Fruit fly (Drosophila melanogaster) whole organism, embryonic: ENCODE measurements around the gene scpr-A.
A peak's percentile ranks its signal among the peaks of the same experiment; 100 is the strongest.

ENCODE experiments used
- Atf6 ChIP-seq: fragments of 200-800 bp; sonication (Bioruptor generic); IDR thresholded peaks from 2 replicates; pipeline ENCODE4 v1.3.6; 2022; ENCODE audit warnings: missing biosample characterization, missing genetic modification characterization
- CG10274 ChIP-seq: fragments of 200-800 bp; sonication (Bioruptor generic); optimal IDR thresholded peaks from 3 replicates; lab custom pipeline; 2017; ENCODE audit warnings: missing biosample characterization, mild to moderate bottlenecking, missing genetic modification characterization
- CG12299 ChIP-seq: fragments of 200-800 bp; sonication (Bioruptor generic); optimal IDR thresholded peaks from 2 replicates; lab custom pipeline; 2018; ENCODE audit warnings: missing biosample characterization, mild to moderate bottlenecking, missing genetic modification characterization
- CG1233 ChIP-seq: fragments of 200-800 bp; sonication (Bioruptor generic); optimal IDR thresholded peaks from 4 replicates; lab custom pipeline; 2018; ENCODE audit warnings: missing biosample characterization, mild to moderate bottlenecking, missing genetic modification characterization
- CG15479 ChIP-seq: fragments of 200-800 bp; sonication (Bioruptor generic); optimal IDR thresholded peaks from 3 replicates; lab custom pipeline; 2019; ENCODE audit warnings: missing biosample characterization, mild to moderate bottlenecking, missing genetic modification characterization, moderate library complexity
- CG15514 ChIP-seq: fragments of 200-800 bp; sonication (Bioruptor generic); optimal IDR thresholded peaks from 3 replicates; lab custom pipeline; 2017; ENCODE audit warnings: missing biosample characterization, missing genetic modification characterization, mild to moderate bottlenecking, moderate library complexity, missing genetic modification reagents
- CG1602 ChIP-seq: fragments of 200-800 bp; sonication (Bioruptor generic); optimal IDR thresholded peaks from 3 replicates; lab custom pipeline; 2016; ENCODE audit warnings: missing biosample characterization, missing genetic modification characterization
- CG17359 ChIP-seq: fragments of 200-800 bp; sonication (Bioruptor generic); optimal IDR thresholded peaks from 3 replicates; lab custom pipeline; 2018; ENCODE audit warnings: missing biosample characterization, mild to moderate bottlenecking, missing genetic modification characterization, moderate library complexity
- CG30431 ChIP-seq: fragments of 200-800 bp; sonication (Bioruptor generic); optimal IDR thresholded peaks from 2 replicates; lab custom pipeline; 2017; ENCODE audit warnings: missing biosample characterization, missing genetic modification characterization
- CG31365 ChIP-seq: fragments of 200-800 bp; sonication (Bioruptor generic); optimal IDR thresholded peaks from 2 replicates; lab custom pipeline; 2018; ENCODE audit warnings: missing biosample characterization, mild to moderate bottlenecking, missing genetic modification characterization
- CG33557 ChIP-seq: fragments of 200-800 bp; sonication (Bioruptor generic); optimal IDR thresholded peaks from 2 replicates; lab custom pipeline; 2019; ENCODE audit warnings: missing biosample characterization, mild to moderate bottlenecking, missing genetic modification characterization, moderate library complexity
- CG4282 ChIP-seq: fragments of 200-800 bp; sonication (Bioruptor generic); optimal IDR thresholded peaks from 2 replicates; lab custom pipeline; 2016; ENCODE audit warnings: missing biosample characterization, missing genetic modification characterization
- CG4707 ChIP-seq: fragments of 200-800 bp; sonication (Bioruptor generic); optimal IDR thresholded peaks from 2 replicates; lab custom pipeline; 2018; ENCODE audit warnings: missing biosample characterization, mild to moderate bottlenecking, missing genetic modification characterization, moderate library complexity
- CG6683 ChIP-seq: fragments of 200-800 bp; sonication (Bioruptor generic); optimal IDR thresholded peaks from 2 replicates; lab custom pipeline; 2017; ENCODE audit warnings: missing biosample characterization, mild to moderate bottlenecking, missing genetic modification characterization, missing genetic modification reagents
- CG6689 ChIP-seq: fragments of 200-800 bp; sonication (Bioruptor generic); IDR thresholded peaks from 2 replicates; pipeline ENCODE4 v1.3.6; 2022; ENCODE audit warnings: missing biosample characterization, missing genetic modification characterization
- CG7963 ChIP-seq: fragments of 200-800 bp; sonication (Bioruptor generic); IDR thresholded peaks from 3 replicates; pipeline ENCODE4 v1.3.6; 2022; ENCODE audit warnings: missing biosample characterization, missing genetic modification characterization; ENCODE audit not compliant: partially characterized antibody
- CG9437 ChIP-seq: fragments of 200-800 bp; sonication (Bioruptor generic); optimal IDR thresholded peaks from 2 replicates; lab custom pipeline; 2018; ENCODE audit warnings: missing biosample characterization, mild to moderate bottlenecking, missing genetic modification characterization
- CG9727 ChIP-seq: fragments of 200-800 bp; sonication (Bioruptor generic); optimal IDR thresholded peaks from 3 replicates; lab custom pipeline; 2017; ENCODE audit warnings: missing biosample characterization, mild to moderate bottlenecking, missing genetic modification characterization
- CG9817 ChIP-seq: fragments of 200-800 bp; sonication (Bioruptor generic); optimal IDR thresholded peaks from 2 replicates; lab custom pipeline; 2018; ENCODE audit warnings: missing biosample characterization, mild to moderate bottlenecking, missing genetic modification characterization, moderate library complexity
- CoRest ChIP-seq: fragments of 200-800 bp; sonication (Bioruptor generic); optimal IDR thresholded peaks from 3 replicates; lab custom pipeline; 2018; ENCODE audit warnings: missing biosample characterization, mild to moderate bottlenecking, missing genetic modification characterization, moderate library complexity
- D19B ChIP-seq: fragments of 200-800 bp; sonication (Bioruptor generic); optimal IDR thresholded peaks from 2 replicates; lab custom pipeline; 2017; ENCODE audit warnings: missing biosample characterization, mild to moderate bottlenecking, missing genetic modification characterization
- Ets65A ChIP-seq: fragments of 200-800 bp; sonication (Bioruptor generic); peaks from one replicate; lab custom pipeline; 2016; ENCODE audit warnings: missing biosample characterization, missing genetic modification characterization
- Fer1 ChIP-seq: fragments of 200-800 bp; sonication (Bioruptor generic); optimal IDR thresholded peaks from 2 replicates; lab custom pipeline; 2017; ENCODE audit warnings: missing biosample characterization, mild to moderate bottlenecking, missing genetic modification characterization
- Fer2 ChIP-seq: fragments of 200-800 bp; sonication (Bioruptor generic); optimal IDR thresholded peaks from 2 replicates; lab custom pipeline; 2018; ENCODE audit warnings: missing biosample characterization, mild to moderate bottlenecking, missing genetic modification characterization, moderate library complexity
- HHEX ChIP-seq: fragments of 200-800 bp; sonication (Bioruptor generic); optimal IDR thresholded peaks from 3 replicates; lab custom pipeline; 2017; ENCODE audit warnings: missing biosample characterization, mild to moderate bottlenecking, missing genetic modification characterization, missing genetic modification reagents
- HmgD ChIP-seq: fragments of 200-800 bp; sonication (Bioruptor generic); optimal IDR thresholded peaks from 3 replicates; lab custom pipeline; 2016; ENCODE audit warnings: missing biosample characterization, missing genetic modification characterization
- Mad ChIP-seq: fragments of 200-800 bp; sonication (Bioruptor generic); optimal IDR thresholded peaks from 2 replicates; lab custom pipeline; 2016; ENCODE audit warnings: missing biosample characterization, missing genetic modification characterization
- Med ChIP-seq: fragments of 200-800 bp; sonication (Bioruptor generic); peaks from one replicate; lab custom pipeline; 2016; ENCODE audit warnings: missing biosample characterization, missing genetic modification characterization, mild to moderate bottlenecking, inconsistent platforms, moderate library complexity
- Mrtf ChIP-seq: fragments of 200-800 bp; sonication (Bioruptor generic); IDR thresholded peaks from 3 replicates; pipeline ENCODE4 v1.3.6; 2022; ENCODE audit warnings: missing biosample characterization, missing genetic modification characterization
- Oli ChIP-seq: fragments of 200-800 bp; sonication (Bioruptor generic); optimal IDR thresholded peaks from 2 replicates; lab custom pipeline; 2018; ENCODE audit warnings: missing biosample characterization, mild to moderate bottlenecking, missing genetic modification characterization, moderate library complexity
- Ptx1 ChIP-seq: fragments of 200-800 bp; sonication (Bioruptor generic); IDR thresholded peaks from 2 replicates; pipeline ENCODE4 v1.3.6; 2022; ENCODE audit warnings: missing biosample characterization, missing genetic modification characterization
- Six4 ChIP-seq: fragments of 200-800 bp; sonication (Bioruptor generic); optimal IDR thresholded peaks from 2 replicates; lab custom pipeline; 2016; ENCODE audit warnings: missing biosample characterization, missing genetic modification characterization
- amos ChIP-seq: fragments of 200-800 bp; sonication (Bioruptor generic); IDR thresholded peaks from 2 replicates; pipeline ENCODE4 v1.3.6; 2022; ENCODE audit warnings: missing biosample characterization, missing genetic modification characterization; ENCODE audit not compliant: partially characterized antibody
- emc ChIP-seq: fragments of 200-800 bp; sonication (Bioruptor generic); optimal IDR thresholded peaks from 2 replicates; lab custom pipeline; 2016; ENCODE audit warnings: missing biosample characterization, missing genetic modification characterization
- fd96Cb ChIP-seq: fragments of 200-800 bp; sonication (Bioruptor generic); optimal IDR thresholded peaks from 2 replicates; lab custom pipeline; 2018; ENCODE audit warnings: missing biosample characterization, mild to moderate bottlenecking, missing genetic modification characterization, moderate library complexity
- ham ChIP-seq: fragments of 200-800 bp; sonication (Bioruptor generic); IDR thresholded peaks from 2 replicates; pipeline ENCODE4 v1.3.6; 2022; ENCODE audit warnings: missing biosample characterization, missing genetic modification characterization
- hth ChIP-seq: fragments of >200 bp; optimal IDR thresholded peaks from 2 replicates; lab custom pipeline; 2017; ENCODE audit warnings: inconsistent platforms
- mirr ChIP-seq: fragments of 200-800 bp; sonication (Bioruptor generic); optimal IDR thresholded peaks from 3 replicates; lab custom pipeline; 2018; ENCODE audit warnings: missing biosample characterization, mild to moderate bottlenecking, missing genetic modification characterization
- nerfin-1 ChIP-seq: fragments of 200-800 bp; sonication (Bioruptor generic); optimal IDR thresholded peaks from 3 replicates; lab custom pipeline; 2019; ENCODE audit warnings: missing biosample characterization, mild to moderate bottlenecking, missing genetic modification characterization, moderate library complexity
- nerfin-2 ChIP-seq: fragments of 200-800 bp; sonication (Bioruptor generic); IDR thresholded peaks from 2 replicates; pipeline ENCODE4 v1.3.6; 2022; ENCODE audit warnings: missing biosample characterization, missing genetic modification characterization; ENCODE audit not compliant: partially characterized antibody
- org-1 ChIP-seq: fragments of 200-800 bp; sonication (Bioruptor generic); optimal IDR thresholded peaks from 2 replicates; lab custom pipeline; 2017; ENCODE audit warnings: missing biosample characterization, missing genetic modification characterization
- pho ChIP-seq: fragments of 200-800 bp; sonication (Bioruptor generic); optimal IDR thresholded peaks from 2 replicates; lab custom pipeline; 2016; ENCODE audit warnings: missing biosample characterization, missing genetic modification characterization
- pros ChIP-seq: fragments of 200-800 bp; sonication (Bioruptor generic); optimal IDR thresholded peaks from 3 replicates; lab custom pipeline; 2019; ENCODE audit warnings: missing biosample characterization, mild to moderate bottlenecking, missing genetic modification characterization, moderate library complexity
- run ChIP-seq: fragments of 200-800 bp; sonication (Bioruptor generic); optimal IDR thresholded peaks from 3 replicates; lab custom pipeline; 2018; ENCODE audit warnings: missing biosample characterization, mild to moderate bottlenecking, missing genetic modification characterization
- seq ChIP-seq: fragments of 200-800 bp; sonication (Bioruptor generic); IDR thresholded peaks from 2 replicates; pipeline ENCODE4 v1.3.6; 2022; ENCODE audit warnings: missing biosample characterization, missing genetic modification characterization
- tup ChIP-seq: fragments of 200-800 bp; sonication (Bioruptor generic); optimal IDR thresholded peaks from 2 replicates; lab custom pipeline; 2016; ENCODE audit warnings: missing biosample characterization, mild to moderate bottlenecking, missing genetic modification characterization, moderate library complexity
- twi ChIP-seq: fragments of 200-800 bp; optimal IDR thresholded peaks from 2 replicates; lab custom pipeline; 2019; ENCODE audit warnings: missing biosample characterization, mild to moderate bottlenecking, missing genetic modification characterization, moderate library complexity
- wdn ChIP-seq: fragments of 200-800 bp; sonication (Bioruptor generic); IDR thresholded peaks from 2 replicates; pipeline ENCODE4 v1.3.6; 2022; ENCODE audit warnings: missing biosample characterization, missing genetic modification characterization
- zfh2 ChIP-seq: fragments of 200-800 bp; sonication (Bioruptor generic); optimal IDR thresholded peaks from 2 replicates; lab custom pipeline; 2016; ENCODE audit warnings: missing biosample characterization, missing genetic modification characterization

The scpr-A gene

dm6 chr3R:11211291-11212061 is 29.5 kb upstream of the scpr-A start (continued):
- TF ChIP-seq pros (GFP tag; lab: Kevin White, UChicago): peak; percentile 34
- TF ChIP-seq amos (GFP tag; lab: Robert Waterston, UW): peak; percentile 23; the same call in 1 of the 2 replicates
- peak; percentile 14 for TF ChIP-seq CG4282 (GFP tag; lab: Kevin White, UChicago)
- peak; percentile 60 for TF ChIP-seq HHEX (GFP tag; lab: Kevin White, UChicago)
- TF ChIP-seq CG4707 (GFP tag; lab: Kevin White, UChicago): no peak
- TF ChIP-seq Oli (tag; lab: Kevin White, UChicago): peak; percentile 58
- TF ChIP-seq Fer2 (tag; lab: Kevin White, UChicago): peak; percentile 62
- peak; percentile 79 for TF ChIP-seq CoRest
- TF ChIP-seq wdn: peak; percentile 57
- TF ChIP-seq Ptx1 (GFP tag; lab: Robert Waterston, UW): peak; percentile 81
- TF ChIP-seq Ets65A (GFP tag; lab: Kevin White, UChicago): peak; percentile 98
- peak; percentile 95 for TF ChIP-seq Med (GFP tag; lab: Kevin White, UChicago)
- peak; percentile 73 for TF ChIP-seq Atf6 (GFP tag; lab: Robert Waterston, UW)
- TF ChIP-seq CG30431: peak; percentile 32
- TF ChIP-seq D19B (GFP tag; lab: Kevin White, UChicago): peak; percentile 57
- TF ChIP-seq CG15514 (GFP tag; lab: Kevin White, UChicago): peak; percentile 63
- TF ChIP-seq nerfin-1: no peak
- TF ChIP-seq CG9817: peak; percentile 65
- TF ChIP-seq ham: no peak
- TF ChIP-seq CG12299 (tag; lab: Kevin White, UChicago): peak; percentile 33
- TF ChIP-seq emc (GFP tag; lab: Kevin White, UChicago): peak; percentile 20
- peak; percentile 59 for TF ChIP-seq fd96Cb (tag; lab: Kevin White, UChicago)
- peak; percentile 60 for TF ChIP-seq Six4
- TF ChIP-seq CG17359: peak; percentile 73
- TF ChIP-seq CG6683 (GFP tag; lab: Kevin White, UChicago): no peak
- TF ChIP-seq org-1 (GFP tag; lab: Kevin White, UChicago): peak; percentile 6
- no peak for TF ChIP-seq run
- peak; percentile 81 for TF ChIP-seq zfh2 (GFP tag; lab: Kevin White, UChicago)
- TF ChIP-seq CG15479 (GFP tag; lab: Kevin White, UChicago): no peak
- peak; percentile 62 for TF ChIP-seq seq (GFP tag; lab: Robert Waterston, UW)
- no peak for TF ChIP-seq CG31365
- TF ChIP-seq hth (lab: Kevin White, UChicago): no peak
- no peak for TF ChIP-seq nerfin-2 (GFP tag; lab: Robert Waterston, UW)
- TF ChIP-seq CG6689: peak; percentile 82
- TF ChIP-seq Mrtf (GFP tag; lab: Robert Waterston, UW): peak; percentile 64
- peak; percentile 56 for TF ChIP-seq CG1233
- no peak for TF ChIP-seq HmgD (GFP tag; lab: Kevin White, UChicago)
- TF ChIP-seq mirr (GFP tag; lab: Kevin White, UChicago): peak; percentile 68
- TF ChIP-seq CG9437 (GFP tag; lab: Kevin White, UChicago): peak; percentile 37
- TF ChIP-seq twi (tag; lab: Kevin White, UChicago): peak; percentile 6
- no peak for TF ChIP-seq tup (GFP tag; lab: Kevin White, UChicago)
- TF ChIP-seq CG33557: peak; percentile 27
- TF ChIP-seq CG9727: peak; percentile 61
- peak; percentile 64 for TF ChIP-seq pho (GFP tag; lab: Kevin White, UChicago)
- peak; percentile 23 for TF ChIP-seq CG1602 (GFP tag; lab: Kevin White, UChicago)
- peak; percentile 33 for TF ChIP-seq CG10274
- TF ChIP-seq Fer1 (GFP tag; lab: Kevin White, UChicago): peak; percentile 63
- TF ChIP-seq CG7963 (GFP tag; lab: Robert Waterston, UW): no peak
- peak; percentile 65 for TF ChIP-seq Mad (GFP tag; lab: Kevin White, UChicago)
